Worm (Caenorhabditis elegans): ENCODE data around the gene spi-1.

The spi-1 gene

ce11 chrII:7545364-7545763 lies 49.3 kb downstream of the spi-1 start:
- TF ChIP-seq W03F9.2 (tag; optimal IDR thresholded peaks at IDR 0.05) (no peak), dao-5 (tag; optimal IDR thresholded peaks at IDR 0.05) (no peak), him-1 (tag; optimal IDR thresholded peaks at IDR 0.05) (no peak)

DNA sequence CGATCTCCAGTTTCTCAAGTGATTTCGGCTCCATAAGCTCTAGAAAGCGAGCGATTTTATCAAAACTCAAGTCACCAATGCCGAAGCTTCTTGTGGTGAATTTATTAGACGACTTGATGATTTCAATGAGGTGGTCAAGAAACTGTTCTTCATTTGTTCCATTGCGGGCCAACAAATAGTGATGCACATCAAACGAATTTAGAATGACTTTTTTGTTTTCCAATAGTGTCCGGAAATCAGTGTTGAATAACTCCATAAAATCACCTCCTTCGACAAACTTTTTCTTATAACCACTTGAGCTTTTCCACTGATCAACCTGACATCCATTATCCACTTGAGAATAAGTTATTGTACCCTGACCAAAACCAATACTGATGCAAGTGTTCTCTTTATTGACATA lies 51.2 kb downstream of the spi-1 start:
- TF ChIP-seq W03F9.2 (tag; optimal IDR thresholded peaks at IDR 0.05) (no peak), him-1 (tag; optimal IDR thresholded peaks at IDR 0.05) (no peak), dao-5 (tag; optimal IDR thresholded peaks at IDR 0.05) (no peak)
